Fruit fly (Drosophila melanogaster) whole organism, adult: ENCODE results near the gene RpS19b.

Source experiments
- CG11617 ChIP-seq: fragments of 200-800 bp; sonication (Bioruptor generic); optimal IDR thresholded peaks from 2 replicates; lab custom pipeline; 2017; ENCODE audit warnings: mild to moderate bottlenecking, missing biosample characterization, missing genetic modification reagents, missing genetic modification characterization
- CG5204 ChIP-seq: fragments of 200-800 bp; sonication (Bioruptor generic); optimal IDR thresholded peaks from 2 replicates; lab custom pipeline; 2016; ENCODE audit warnings: missing biosample characterization, missing genetic modification characterization
- CG7045 ChIP-seq: fragments of 200-800 bp; sonication (Bioruptor generic); optimal IDR thresholded peaks from 2 replicates; lab custom pipeline; 2017; ENCODE audit warnings: missing biosample characterization, mild to moderate bottlenecking, missing genetic modification characterization
- CG7101 ChIP-seq: fragments of 200-800 bp; sonication (Bioruptor generic); optimal IDR thresholded peaks from 2 replicates; lab custom pipeline; 2018; ENCODE audit warnings: missing biosample characterization, mild to moderate bottlenecking, missing genetic modification characterization, moderate library complexity
- Clk ChIP-seq: fragments of 200-800 bp; sonication (Bioruptor generic); optimal IDR thresholded peaks from 2 replicates; lab custom pipeline; 2017; ENCODE audit warnings: missing biosample characterization, missing genetic modification characterization
- Hr96 ChIP-seq: fragments of 200-800 bp; sonication (Bioruptor generic); optimal IDR thresholded peaks from 2 replicates; lab custom pipeline; 2016; ENCODE audit warnings: missing biosample characterization, missing genetic modification characterization
- bab1 ChIP-seq: fragments of 200-800 bp; sonication (Bioruptor generic); optimal IDR thresholded peaks from 3 replicates; lab custom pipeline; 2019; ENCODE audit warnings: missing biosample characterization, mild to moderate bottlenecking, missing genetic modification characterization, moderate library complexity
- cnc ChIP-seq, 2 experiments: fragments of >200 bp; optimal IDR thresholded peaks; 2 replicates each; lab custom pipeline; 2017
- pad ChIP-seq: fragments of 200-800 bp; sonication (Bioruptor generic); optimal IDR thresholded peaks from 3 replicates; lab custom pipeline; 2017; ENCODE audit warnings: missing biosample characterization, missing genetic modification characterization, mild to moderate bottlenecking, moderate library complexity, missing genetic modification reagents
- toe ChIP-seq: fragments of 200-800 bp; sonication (Bioruptor generic); optimal IDR thresholded peaks from 2 replicates; lab custom pipeline; 2016; ENCODE audit warnings: missing biosample characterization, missing genetic modification characterization

dm6 chr3R:23914415-23915041 lies 18.8 kb downstream of the RpS19b start:
- TF ChIP-seq cnc (optimal IDR thresholded peaks at IDR 0.05; lab: Kevin White, UChicago) (no peak), CG11617 (GFP tag; lab: Kevin White, UChicago) (no peak), CG5204 (GFP tag; lab: Kevin White, UChicago) (no peak), Clk (GFP tag; lab: Kevin White, UChicago) (no peak), bab1 (GFP tag; lab: Kevin White, UChicago) (no peak), Hr96 (GFP tag; lab: Kevin White, UChicago) (no peak), pad (GFP tag; lab: Kevin White, UChicago) (no peak), toe (GFP tag; lab: Kevin White, UChicago) (no peak), CG7101 (tag; lab: Kevin White, UChicago) (no peak), CG7045 (GFP tag; lab: Kevin White, UChicago) (no peak)
